Fruit fly (Drosophila melanogaster): ENCODE results near the gene shep.
A peak's percentile ranks its signal among the peaks of the same experiment; 100 is the strongest.

DNA sequence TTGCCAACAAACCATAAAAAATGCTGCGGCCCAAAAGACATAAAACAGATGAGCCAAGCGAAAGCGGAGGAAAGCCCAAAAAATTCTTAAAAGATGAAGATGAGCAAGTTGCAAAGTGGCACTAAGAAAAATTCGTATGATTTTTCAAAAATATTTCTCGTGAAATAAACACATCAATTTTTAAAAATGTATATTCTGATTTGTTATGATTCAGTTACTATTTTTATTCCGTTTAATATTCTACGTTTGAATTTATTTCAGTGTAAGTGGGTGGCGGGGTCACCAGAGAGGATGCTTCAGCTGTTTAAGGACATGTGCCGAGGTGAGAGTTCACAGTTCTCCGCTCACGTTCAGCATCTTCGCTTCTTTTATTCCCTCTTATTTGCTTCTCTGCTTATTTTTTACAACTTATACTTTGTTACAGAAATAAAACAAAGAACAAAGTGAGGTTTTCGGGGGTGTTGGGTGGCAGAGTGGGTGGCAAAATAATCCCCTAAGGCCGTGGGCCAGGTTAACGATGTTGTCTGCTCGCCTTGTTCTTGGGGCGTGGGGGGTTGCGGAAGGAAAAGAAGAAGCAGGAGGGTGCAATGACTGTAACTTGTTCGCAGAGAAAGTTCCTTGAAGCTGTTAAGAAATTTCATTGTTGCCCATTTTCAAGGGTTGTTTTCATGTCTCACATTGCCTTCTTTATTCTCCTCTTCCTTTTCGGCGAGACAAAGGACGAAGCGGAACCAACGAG is 95.3 kb downstream of the shep start:
- peak; percentile 72 for TF ChIP-seq CG2678 (tag; optimal IDR thresholded peaks at IDR 0.05)
- TF ChIP-seq CG12104 (GFP tag; optimal IDR thresholded peaks at IDR 0.05): no peak
- no peak for TF ChIP-seq otp (GFP tag; IDR thresholded peaks at IDR 0.05)
- no peak for TF ChIP-seq CG30020 (tag; optimal IDR thresholded peaks at IDR 0.05)
- no peak for TF ChIP-seq pho (GFP tag; optimal IDR thresholded peaks at IDR 0.05)
- TF ChIP-seq ac (GFP tag; optimal IDR thresholded peaks at IDR 0.05): no peak
- TF ChIP-seq hb (GFP tag; IDR thresholded peaks at IDR 0.05; ENCODE audit: partially characterized antibody): no peak
- TF ChIP-seq ranshi (GFP tag; IDR thresholded peaks at IDR 0.05): no peak
- no peak for TF ChIP-seq chif (GFP tag; optimal IDR thresholded peaks at IDR 0.05)

Data from whole organism, embryonic.